Fruit fly (Drosophila melanogaster) whole organism, prepupa: ENCODE results near the gene FRG1.

ENCODE experiments used
- Blimp-1 ChIP-seq: fragments of 200-800 bp; sonication (Bioruptor generic); optimal IDR thresholded peaks from 3 replicates; lab custom pipeline; 2017; ENCODE audit warnings: missing biosample characterization, missing genetic modification characterization, mild to moderate bottlenecking, moderate library complexity, missing genetic modification reagents
- CG10631 ChIP-seq: fragments of 200-800 bp; sonication (Bioruptor generic); optimal IDR thresholded peaks from 2 replicates; lab custom pipeline; 2016; ENCODE audit warnings: missing biosample characterization, missing genetic modification characterization
- CG11294 ChIP-seq: fragments of 200-800 bp; sonication (Bioruptor generic); IDR thresholded peaks from 2 replicates; pipeline ENCODE4 v1.3.6; 2022; ENCODE audit warnings: missing biosample characterization, missing genetic modification characterization
- CG11762 ChIP-seq: fragments of 200-800 bp; sonication (Bioruptor generic); optimal IDR thresholded peaks from 3 replicates; lab custom pipeline; 2016; ENCODE audit warnings: missing biosample characterization, missing genetic modification characterization; ENCODE audit not compliant: insufficient read depth
- CG15336 ChIP-seq: fragments of 200-800 bp; sonication (Bioruptor generic); IDR thresholded peaks from 2 replicates; pipeline ENCODE4 v1.3.6; 2022; ENCODE audit warnings: missing biosample characterization, missing genetic modification characterization
- CG1621 ChIP-seq: fragments of 200-800 bp; sonication (Bioruptor generic); optimal IDR thresholded peaks from 3 replicates; lab custom pipeline; 2018; ENCODE audit warnings: missing biosample characterization, mild to moderate bottlenecking, missing genetic modification characterization
- CG16779 ChIP-seq: fragments of 200-800 bp; sonication (Bioruptor generic); optimal IDR thresholded peaks from 3 replicates; lab custom pipeline; 2017; ENCODE audit warnings: missing biosample characterization, mild to moderate bottlenecking, missing genetic modification characterization
- CG3032 ChIP-seq: fragments of 200-800 bp; optimal IDR thresholded peaks from 2 replicates; lab custom pipeline; 2019; ENCODE audit warnings: missing biosample characterization, mild to moderate bottlenecking, missing genetic modification characterization, moderate library complexity
- CG31627 ChIP-seq: fragments of 200-800 bp; sonication (Bioruptor generic); optimal IDR thresholded peaks from 3 replicates; lab custom pipeline; 2016; ENCODE audit warnings: missing biosample characterization, missing genetic modification characterization
- CG32006 ChIP-seq: fragments of 200-800 bp; sonication (Bioruptor generic); optimal IDR thresholded peaks from 3 replicates; lab custom pipeline; 2017; ENCODE audit warnings: missing biosample characterization, mild to moderate bottlenecking, missing genetic modification characterization
- CG34406 ChIP-seq: fragments of 200-800 bp; sonication (Bioruptor generic); optimal IDR thresholded peaks from 3 replicates; lab custom pipeline; 2016; ENCODE audit warnings: missing biosample characterization, missing genetic modification characterization
- CG3919 ChIP-seq: fragments of 200-800 bp; sonication (Bioruptor generic); optimal IDR thresholded peaks from 3 replicates; lab custom pipeline; 2016; ENCODE audit warnings: missing biosample characterization, missing genetic modification characterization
- CG4318 ChIP-seq: fragments of 200-800 bp; sonication (Bioruptor generic); optimal IDR thresholded peaks from 3 replicates; lab custom pipeline; 2017; ENCODE audit warnings: missing biosample characterization, mild to moderate bottlenecking, missing genetic modification characterization
- CG6163 ChIP-seq: fragments of 200-800 bp; sonication (Bioruptor generic); IDR thresholded peaks from 3 replicates; pipeline ENCODE4 v1.3.6; 2022; ENCODE audit warnings: missing biosample characterization, missing genetic modification characterization
- CG6276 ChIP-seq: fragments of 200-800 bp; sonication (Bioruptor generic); optimal IDR thresholded peaks from 2 replicates; lab custom pipeline; 2017; ENCODE audit warnings: missing biosample characterization, mild to moderate bottlenecking, missing genetic modification characterization
- CG6792 ChIP-seq: fragments of 200-800 bp; sonication (Bioruptor generic); optimal IDR thresholded peaks from 3 replicates; lab custom pipeline; 2016; ENCODE audit warnings: missing biosample characterization, missing genetic modification characterization
- CG6808 ChIP-seq: fragments of 200-800 bp; sonication (Bioruptor generic); optimal IDR thresholded peaks from 3 replicates; lab custom pipeline; 2017; ENCODE audit warnings: missing biosample characterization, missing genetic modification characterization, mild to moderate bottlenecking, moderate library complexity, missing genetic modification reagents
- CG6854 ChIP-seq: fragments of 200-800 bp; sonication (Bioruptor generic); optimal IDR thresholded peaks from 2 replicates; lab custom pipeline; 2017; ENCODE audit warnings: missing biosample characterization, mild to moderate bottlenecking, missing genetic modification characterization
- CG7368 ChIP-seq: fragments of 200-800 bp; sonication (Bioruptor generic); optimal IDR thresholded peaks from 3 replicates; lab custom pipeline; 2016; ENCODE audit warnings: missing biosample characterization, missing genetic modification characterization
- CG8319 ChIP-seq: fragments of 200-800 bp; sonication (Bioruptor generic); optimal IDR thresholded peaks from 3 replicates; lab custom pipeline; 2016; ENCODE audit warnings: missing biosample characterization, missing genetic modification characterization
- CG8632 ChIP-seq: fragments of 200-800 bp; sonication (Bioruptor generic); optimal IDR thresholded peaks from 3 replicates; lab custom pipeline; 2016; ENCODE audit warnings: missing biosample characterization, missing genetic modification characterization
- Eip75B ChIP-seq: fragments of 200-800 bp; sonication (Bioruptor generic); optimal IDR thresholded peaks from 3 replicates; lab custom pipeline; 2016; ENCODE audit warnings: missing biosample characterization, missing genetic modification characterization
- Eip78C ChIP-seq: fragments of 200-800 bp; sonication (Bioruptor generic); peaks from one replicate; lab custom pipeline; 2016; ENCODE audit warnings: missing biosample characterization, missing genetic modification characterization
- Eip93F ChIP-seq: fragments of 200-800 bp; sonication (Bioruptor generic); optimal IDR thresholded peaks from 2 replicates; lab custom pipeline; 2016; ENCODE audit warnings: missing biosample characterization, mild to moderate bottlenecking, missing genetic modification characterization
- Ets21C ChIP-seq: fragments of 200-800 bp; sonication (Bioruptor generic); optimal IDR thresholded peaks from 3 replicates; lab custom pipeline; 2016; ENCODE audit warnings: missing biosample characterization, missing genetic modification characterization
- Ets96B ChIP-seq: fragments of 200-800 bp; optimal IDR thresholded peaks from 2 replicates; lab custom pipeline; 2019; ENCODE audit warnings: missing biosample characterization, mild to moderate bottlenecking, missing genetic modification characterization, moderate library complexity
- Gug ChIP-seq: fragments of 200-800 bp; sonication (Bioruptor generic); IDR thresholded peaks from 2 replicates; pipeline ENCODE4 v1.3.6; 2022; ENCODE audit warnings: missing biosample characterization, missing genetic modification characterization
- Hr4 ChIP-seq: fragments of 200-800 bp; sonication (Bioruptor generic); optimal IDR thresholded peaks from 3 replicates; lab custom pipeline; 2016; ENCODE audit warnings: missing biosample characterization, missing genetic modification characterization
- Lpt ChIP-seq: fragments of 200-800 bp; sonication (Bioruptor generic); optimal IDR thresholded peaks from 3 replicates; lab custom pipeline; 2016; ENCODE audit warnings: missing biosample characterization, missing genetic modification characterization
- Met ChIP-seq: fragments of 200-800 bp; sonication (Bioruptor generic); optimal IDR thresholded peaks from 3 replicates; lab custom pipeline; 2016; ENCODE audit warnings: missing biosample characterization, missing genetic modification characterization
- Smox ChIP-seq: fragments of 200-800 bp; sonication (Bioruptor generic); optimal IDR thresholded peaks from 3 replicates; lab custom pipeline; 2016; ENCODE audit warnings: missing biosample characterization, missing genetic modification characterization
- Sox102F ChIP-seq: fragments of 200-800 bp; sonication (Bioruptor generic); optimal IDR thresholded peaks from 2 replicates; lab custom pipeline; 2016; ENCODE audit warnings: missing biosample characterization, mild to moderate bottlenecking, missing genetic modification characterization
- Sox14 ChIP-seq: fragments of 200-800 bp; sonication (Bioruptor generic); optimal IDR thresholded peaks from 3 replicates; lab custom pipeline; 2016; ENCODE audit warnings: missing biosample characterization, missing genetic modification characterization
- acj6 ChIP-seq: fragments of 200-800 bp; sonication (Bioruptor generic); optimal IDR thresholded peaks from 3 replicates; lab custom pipeline; 2016; ENCODE audit warnings: missing biosample characterization, missing genetic modification characterization
- cyc ChIP-seq: fragments of 200-800 bp; sonication (Bioruptor generic); optimal IDR thresholded peaks from 3 replicates; lab custom pipeline; 2016; ENCODE audit warnings: missing biosample characterization, missing genetic modification characterization
- dac ChIP-seq: fragments of 200-800 bp; sonication (Bioruptor generic); optimal IDR thresholded peaks from 2 replicates; lab custom pipeline; 2017; ENCODE audit warnings: missing biosample characterization, mild to moderate bottlenecking, missing genetic modification characterization
- eg ChIP-seq: fragments of 200-800 bp; sonication (Bioruptor generic); IDR thresholded peaks from 3 replicates; pipeline ENCODE4 v1.3.6; 2022; ENCODE audit warnings: missing biosample characterization, missing genetic modification characterization
- fd59A ChIP-seq: fragments of 200-800 bp; sonication (Bioruptor generic); optimal IDR thresholded peaks from 2 replicates; lab custom pipeline; 2017; ENCODE audit warnings: missing biosample characterization, mild to moderate bottlenecking, missing genetic modification characterization, missing genetic modification reagents
- fd85E ChIP-seq: fragments of 200-800 bp; sonication (Bioruptor generic); optimal IDR thresholded peaks from 3 replicates; lab custom pipeline; 2016; ENCODE audit warnings: missing biosample characterization, missing genetic modification characterization
- fkh ChIP-seq: fragments of 200-800 bp; sonication (Bioruptor generic); optimal IDR thresholded peaks from 3 replicates; lab custom pipeline; 2017; ENCODE audit warnings: missing biosample characterization, mild to moderate bottlenecking, missing genetic modification characterization, moderate library complexity
- lz ChIP-seq: fragments of 200-800 bp; sonication (Bioruptor generic); optimal IDR thresholded peaks from 3 replicates; lab custom pipeline; 2016; ENCODE audit warnings: missing biosample characterization, missing genetic modification characterization
- net ChIP-seq: fragments of 200-800 bp; sonication (Bioruptor generic); optimal IDR thresholded peaks from 3 replicates; lab custom pipeline; 2016; ENCODE audit warnings: missing biosample characterization, missing genetic modification characterization
- pdm3 ChIP-seq: fragments of 200-800 bp; sonication (Bioruptor generic); optimal IDR thresholded peaks from 3 replicates; lab custom pipeline; 2016; ENCODE audit warnings: missing biosample characterization, missing genetic modification characterization
- salr ChIP-seq, 2 experiments: fragments of 200-800 bp; sonication (Bioruptor generic); optimal IDR thresholded peaks; 3 replicates each; lab custom pipeline; 2016 to 2018; ENCODE audit warnings: missing biosample characterization in 2 of 2, missing genetic modification characterization in 2 of 2, mild to moderate bottlenecking in 1 of 2
- spab ChIP-seq: fragments of 200-800 bp; sonication (Bioruptor generic); optimal IDR thresholded peaks from 2 replicates; lab custom pipeline; 2017; ENCODE audit warnings: missing biosample characterization, mild to moderate bottlenecking, missing genetic modification characterization, missing genetic modification reagents
- svp ChIP-seq: fragments of 200-800 bp; sonication (Bioruptor generic); peaks from one replicate; lab custom pipeline; 2016; ENCODE audit warnings: missing biosample characterization, missing genetic modification characterization
- topi ChIP-seq: fragments of 200-800 bp; sonication (Bioruptor generic); optimal IDR thresholded peaks from 3 replicates; lab custom pipeline; 2016; ENCODE audit warnings: missing biosample characterization, missing genetic modification characterization

The FRG1 gene

DNA sequence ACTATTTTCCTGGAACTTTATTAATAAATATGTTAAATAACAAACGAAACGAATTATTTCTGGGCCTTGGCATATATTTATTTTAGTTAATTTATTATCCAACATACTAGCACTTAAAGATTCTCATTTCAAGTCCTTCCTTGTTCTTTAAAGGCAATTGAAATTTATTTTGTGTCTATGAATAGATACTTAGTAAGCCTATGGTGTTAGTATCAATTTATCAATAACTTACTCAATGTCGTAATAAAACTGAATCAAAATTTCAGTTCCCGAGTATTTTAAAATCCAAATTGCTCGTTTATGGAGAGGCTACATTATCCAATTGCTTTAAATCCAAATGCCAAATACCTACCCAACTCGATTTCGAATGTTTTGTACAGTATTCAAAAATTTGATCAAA, 31.3 kb downstream of the FRG1 start, which contains the start of gene CG32228:
CG32228 (plus strand) TSS at position 301 of the 400 bp plus-strand sequence.
- TF ChIP-seq Blimp-1 (GFP tag; lab: Kevin White, UChicago) (no peak), Smox (no peak), CG11294 (GFP tag; lab: Robert Waterston, UW) (no peak), CG3032 (tag; lab: Kevin White, UChicago) (no peak), Ets96B (no peak), Hr4 (no peak), CG6854 (no peak), pdm3 (GFP tag; lab: Kevin White, UChicago) (no peak), CG8632 (GFP tag; lab: Kevin White, UChicago) (no peak), CG32006 (GFP tag; lab: Kevin White, UChicago) (no peak), CG10631 (GFP tag; lab: Kevin White, UChicago) (no peak), cyc (GFP tag; lab: Kevin White, UChicago) (no peak), Ets21C (GFP tag; lab: Kevin White, UChicago) (no peak), CG31627 (GFP tag; lab: Kevin White, UChicago) (no peak)
- TF ChIP-seq, all 60 proteins: peak for 0

DNA sequence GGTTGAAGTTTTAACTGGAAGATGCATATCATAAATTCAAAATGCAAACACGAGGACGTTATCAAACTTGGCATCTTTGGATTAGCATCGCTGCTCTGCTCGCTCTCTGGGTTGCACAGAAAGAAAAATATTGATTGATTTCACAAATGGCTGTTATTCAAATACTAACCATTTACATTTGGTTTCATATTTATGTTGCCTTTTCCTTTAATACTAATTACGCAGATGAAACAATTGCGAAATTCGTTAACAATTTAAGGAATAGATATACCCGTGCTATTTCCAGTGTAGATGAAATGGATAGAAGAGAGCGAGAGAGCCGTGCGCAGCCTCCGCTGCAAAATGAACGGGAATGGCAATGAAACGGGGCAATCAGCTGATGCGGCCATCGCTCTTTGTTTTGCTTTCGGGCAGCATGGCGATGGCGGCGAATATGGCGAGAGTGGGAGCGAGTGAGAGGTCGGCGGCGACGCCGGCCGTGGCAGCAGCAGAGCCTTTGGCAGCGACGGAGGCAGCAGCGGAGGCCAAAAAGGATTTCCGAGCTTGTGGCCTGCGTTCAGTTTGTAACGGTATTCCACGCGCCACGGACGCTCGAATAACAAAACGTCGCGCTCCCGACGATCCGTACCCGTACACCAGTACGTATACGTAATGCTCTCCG, 49.1 kb downstream of the FRG1 start, which contains the start of gene rdgC:
rdgC (plus strand) TSS at position 568 of the 661 bp plus-strand sequence.
- TF ChIP-seq CG16779 (tag; lab: Kevin White, UChicago) = peak; percentile 79
- peak; percentile 88 for TF ChIP-seq Sox102F (GFP tag; lab: Kevin White, UChicago)
- TF ChIP-seq CG10631 (GFP tag; lab: Kevin White, UChicago) = peak; percentile 88
- peak; percentile 91 for TF ChIP-seq CG7368 (GFP tag; lab: Kevin White, UChicago)
- TF ChIP-seq acj6 (GFP tag; lab: Kevin White, UChicago) = peak; percentile 92
- peak; percentile 90 for TF ChIP-seq CG1621 (tag; lab: Kevin White, UChicago)
- TF ChIP-seq Hr4 = peak; percentile 95
- TF ChIP-seq Smox = peak; percentile 88
- TF ChIP-seq Eip78C = peak; percentile 97
- TF ChIP-seq fd85E = peak; percentile 59
- peak; percentile 88 for TF ChIP-seq CG6792 (GFP tag; lab: Kevin White, UChicago)
- TF ChIP-seq Met (GFP tag; lab: Kevin White, UChicago) = peak; percentile 84
- peak; percentile 89 for TF ChIP-seq lz
- TF ChIP-seq Lpt (GFP tag; lab: Kevin White, UChicago) = peak; percentile 85
- TF ChIP-seq Ets96B = peak; percentile 91
- peak; percentile 96 for TF ChIP-seq Gug (GFP tag; lab: Robert Waterston, UW)
- TF ChIP-seq spab (GFP tag; lab: Kevin White, UChicago) = peak; percentile 84
- peak; percentile 82 for TF ChIP-seq Ets21C (GFP tag; lab: Kevin White, UChicago)
- TF ChIP-seq Blimp-1 (GFP tag; lab: Kevin White, UChicago) = peak; percentile 70
- TF ChIP-seq salr (GFP tag; optimal IDR thresholded peaks at IDR 0.05; lab: Kevin White, UChicago) = peak; percentile 84 to 86
- peak; percentile 92 for TF ChIP-seq topi
- TF ChIP-seq dac (GFP tag; lab: Kevin White, UChicago) = peak; percentile 76
- peak; percentile 80 for TF ChIP-seq fd59A
- peak; percentile 85 for TF ChIP-seq CG11762 (GFP tag; lab: Kevin White, UChicago)
- TF ChIP-seq fkh (GFP tag; lab: Kevin White, UChicago) = peak; percentile 65
- TF ChIP-seq CG3919 (GFP tag; lab: Kevin White, UChicago) = peak; percentile 96
- TF ChIP-seq CG8632 (GFP tag; lab: Kevin White, UChicago) = peak; percentile 86
- peak; percentile 94 for TF ChIP-seq svp (GFP tag; lab: Kevin White, UChicago)
- peak; percentile 83 for TF ChIP-seq CG4318 (GFP tag; lab: Kevin White, UChicago)
- TF ChIP-seq Sox14 (GFP tag; lab: Kevin White, UChicago) = peak; percentile 90
- TF ChIP-seq CG6854 = no peak
- peak; percentile 96 for TF ChIP-seq CG6163
- peak; percentile 92 for TF ChIP-seq pdm3 (GFP tag; lab: Kevin White, UChicago)
- TF ChIP-seq CG6808 (GFP tag; lab: Kevin White, UChicago) = peak; percentile 85
- peak; percentile 93 for TF ChIP-seq CG15336
- TF ChIP-seq CG8319 (GFP tag; lab: Kevin White, UChicago) = peak; percentile 80
- peak; percentile 88 for TF ChIP-seq CG6276 (GFP tag; lab: Kevin White, UChicago)
- TF ChIP-seq Eip75B (GFP tag; lab: Kevin White, UChicago) = peak; percentile 94
- peak; percentile 91 for TF ChIP-seq net (GFP tag; lab: Kevin White, UChicago)
- TF ChIP-seq eg (GFP tag; lab: Robert Waterston, UW) = peak; percentile 97
- TF ChIP-seq Eip93F (GFP tag; lab: Kevin White, UChicago) = peak; percentile 38
- TF ChIP-seq CG32006 (GFP tag; lab: Kevin White, UChicago) = peak; percentile 92
- TF ChIP-seq CG31627 (GFP tag; lab: Kevin White, UChicago) = peak; percentile 91
- TF ChIP-seq CG34406 (GFP tag; lab: Kevin White, UChicago) = peak; percentile 87
- TF ChIP-seq CG3032 (tag; lab: Kevin White, UChicago) = peak; percentile 91
